In the genomic region with DNA sequence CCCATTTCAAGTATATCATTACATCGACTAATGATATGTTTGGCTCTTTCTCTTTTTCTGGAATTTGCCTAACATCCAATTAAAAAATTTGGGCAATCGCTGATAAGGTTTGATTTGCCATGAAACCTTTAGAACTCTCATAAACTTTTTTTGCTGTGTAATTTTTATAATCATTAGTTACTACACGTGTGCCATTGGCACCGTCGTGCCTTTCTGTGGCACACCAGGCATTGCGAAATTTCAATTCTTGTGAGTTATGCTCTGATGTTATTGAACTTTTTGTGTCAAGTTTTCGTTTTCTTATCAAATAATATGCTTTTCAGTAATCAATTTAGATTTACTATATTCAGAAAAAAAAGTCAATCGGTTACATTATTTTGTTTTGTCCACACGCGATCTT, we compare ENCODE assay signal across 5 worm cellular contexts.
A peak's percentile ranks its signal among the peaks of the same experiment; 100 is the strongest.
TF ChIP-seq lines count a peak whose summit lies in the region.

No protein-coding gene starts in this region.

TF ChIP-seq in whole organism, L1 larva, 84 proteins besides CTCF, POLR2A, EP300 and RAD21:
- TF ChIP-seq fkh-4 (tag; optimal IDR thresholded peaks at IDR 0.05; lab: Kevin White, UChicago; ENCODE audit: borderline replicate concordance), result no peak
- no peak for TF ChIP-seq lin-39 (tag; optimal IDR thresholded peaks at IDR 0.05; lab: Kevin White, UChicago)
- TF ChIP-seq nhr-71 (tag; optimal IDR thresholded peaks at IDR 0.05; lab: Kevin White, UChicago), result peak; percentile 38
- peak; percentile 10 for TF ChIP-seq elt-2 (tag; optimal IDR thresholded peaks at IDR 0.05; lab: Kevin White, UChicago)
- peak; percentile 37 for TF ChIP-seq fkh-8 (tag; optimal IDR thresholded peaks at IDR 0.05; lab: Kevin White, UChicago)
- no peak for TF ChIP-seq jun-1 (tag; optimal IDR thresholded peaks at IDR 0.05; lab: Kevin White, UChicago)
- no peak for TF ChIP-seq sptf-1 (tag; optimal IDR thresholded peaks at IDR 0.05; lab: Kevin White, UChicago)
- TF ChIP-seq lin-14 (GFP tag; optimal IDR thresholded peaks at IDR 0.05; lab: Kevin White, UChicago), result peak; percentile 11
- TF ChIP-seq pax-3 (tag; optimal IDR thresholded peaks at IDR 0.05; lab: Kevin White, UChicago), result peak; percentile 64

TF ChIP-seq in whole organism, L2 larva, 48 proteins besides CTCF, POLR2A, EP300 and RAD21:
- TF ChIP-seq nhr-6 (tag; optimal IDR thresholded peaks at IDR 0.05; lab: Kevin White, UChicago), result no peak
- no peak for TF ChIP-seq nhr-11 (tag; optimal IDR thresholded peaks at IDR 0.05; lab: Kevin White, UChicago)
- TF ChIP-seq crh-2 (tag; optimal IDR thresholded peaks at IDR 0.05; lab: Kevin White, UChicago), result no peak
- no peak for TF ChIP-seq nhr-10 (tag; optimal IDR thresholded peaks at IDR 0.05; lab: Kevin White, UChicago)
- TF ChIP-seq blmp-1 (tag; optimal IDR thresholded peaks at IDR 0.05; lab: Kevin White, UChicago; ENCODE audit: insufficient read depth), result no peak
- no peak for TF ChIP-seq unc-39 (tag; optimal IDR thresholded peaks at IDR 0.05; lab: Kevin White, UChicago)
- no peak for TF ChIP-seq snpc-4 (tag; optimal IDR thresholded peaks at IDR 0.05; lab: Kevin White, UChicago)
- TF ChIP-seq peb-1 (tag; optimal IDR thresholded peaks at IDR 0.05; lab: Kevin White, UChicago), result no peak
- TF ChIP-seq sma-9 (GFP tag; optimal IDR thresholded peaks at IDR 0.05; lab: Kevin White, UChicago), result peak; percentile 68
- TF ChIP-seq sma-9 (tag; optimal IDR thresholded peaks at IDR 0.05; lab: Kevin White, UChicago), result no peak
- no peak for TF ChIP-seq Y55F3AM.14 (GFP tag; optimal IDR thresholded peaks at IDR 0.05; lab: Kevin White, UChicago)
- TF ChIP-seq lin-11 (tag; optimal IDR thresholded peaks at IDR 0.05; lab: Kevin White, UChicago), result no peak
- TF ChIP-seq elt-1 (tag; optimal IDR thresholded peaks at IDR 0.05; lab: Kevin White, UChicago), result no peak
- peak; percentile 43 for TF ChIP-seq fos-1 (tag; optimal IDR thresholded peaks at IDR 0.05; lab: Kevin White, UChicago)

TF ChIP-seq in whole organism, L3 larva, 47 proteins besides CTCF, POLR2A, EP300 and RAD21:
- TF ChIP-seq fkh-10 (GFP tag; optimal IDR thresholded peaks at IDR 0.05; lab: Kevin White, UChicago) (no peak), ceh-9 (tag; optimal IDR thresholded peaks at IDR 0.05; lab: Kevin White, UChicago) (no peak), elt-2 (tag; optimal IDR thresholded peaks at IDR 0.05; lab: Kevin White, UChicago) (peak; percentile 54), pha-4 (tag; optimal IDR thresholded peaks at IDR 0.05; lab: Kevin White, UChicago) (no peak), nhr-67 (tag; optimal IDR thresholded peaks at IDR 0.05; lab: Kevin White, UChicago) (no peak)

TF ChIP-seq in whole organism, L4 larva, 104 proteins besides CTCF, POLR2A, EP300 and RAD21:
- peak; percentile 26; the same call in 1 of the 2 replicates for TF ChIP-seq dmd-6 (GFP tag; IDR thresholded peaks at IDR 0.05; lab: Robert Waterston, UW)
- TF ChIP-seq daf-16 (GFP tag; optimal IDR thresholded peaks at IDR 0.05; lab: Kevin White, UChicago), result no peak
- TF ChIP-seq daf-16 (tag; optimal IDR thresholded peaks at IDR 0.05; lab: Kevin White, UChicago), result peak; percentile 43
- TF ChIP-seq F49E8.2 (tag; optimal IDR thresholded peaks at IDR 0.05; lab: Kevin White, UChicago; ENCODE audit: borderline replicate concordance), result no peak
- TF ChIP-seq hlh-30 (tag; optimal IDR thresholded peaks at IDR 0.05; lab: Kevin White, UChicago; ENCODE audit: insufficient read depth), result peak; percentile 42
- peak; percentile 64 for TF ChIP-seq php-3 (GFP tag; IDR thresholded peaks at IDR 0.05; lab: Robert Waterston, UW)
- peak; percentile 66 for TF ChIP-seq dve-1 (tag; optimal IDR thresholded peaks at IDR 0.05; lab: Kevin White, UChicago; ENCODE audit: insufficient read depth)
- TF ChIP-seq hlh-11 (tag; optimal IDR thresholded peaks at IDR 0.05; lab: Kevin White, UChicago), result peak; percentile 6
- TF ChIP-seq mxl-3 (GFP tag; optimal IDR thresholded peaks at IDR 0.05; lab: Kevin White, UChicago), result peak; percentile 55
- peak; percentile 43 for TF ChIP-seq pqm-1 (tag; optimal IDR thresholded peaks at IDR 0.05; lab: Kevin White, UChicago)
- no peak for TF ChIP-seq T26A8.4 (GFP tag; IDR thresholded peaks at IDR 0.05; lab: Robert Waterston, UW)
- TF ChIP-seq F37D6.2 (tag; optimal IDR thresholded peaks at IDR 0.05; lab: Kevin White, UChicago), result no peak

TF ChIP-seq in whole organism, young adult, 124 proteins besides CTCF, POLR2A, EP300 and RAD21:
- TF ChIP-seq F55B11.4 (tag; optimal IDR thresholded peaks at IDR 0.05; lab: Kevin White, UChicago; ENCODE audit: borderline replicate concordance, insufficient read depth) (no peak), K12H6.12 (tag; optimal IDR thresholded peaks at IDR 0.05; lab: Kevin White, UChicago) (no peak), cebp-1 (GFP tag; IDR thresholded peaks at IDR 0.05; lab: Robert Waterston, UW) (peak; percentile 81), cebp-1 (tag; optimal IDR thresholded peaks at IDR 0.05; lab: Kevin White, UChicago) (peak; percentile 91), Y53F4B.3 (GFP tag; IDR thresholded peaks at IDR 0.05; lab: Robert Waterston, UW) (no peak), nhr-80 (tag; optimal IDR thresholded peaks at IDR 0.05; lab: Kevin White, UChicago) (peak; percentile 6), ztf-28 (GFP tag; IDR thresholded peaks at IDR 0.05; lab: Robert Waterston, UW) (no peak)
